Worm (Caenorhabditis elegans) whole organism, early embryonic: ENCODE data around the gene F21F8.5.

Experiments
- F13C5.2 ChIP-seq: sonication (generic microtip); optimal IDR thresholded peaks from 2 replicates; lab custom pipeline; 2017; ENCODE audit warnings: mild to moderate bottlenecking, missing genetic modification characterization, inconsistent platforms, missing compliant biosample characterization
- aly-1 ChIP-seq: sonication (generic microtip); optimal IDR thresholded peaks from 2 replicates; lab custom pipeline; 2016; ENCODE audit warnings: missing genetic modification characterization, missing compliant biosample characterization
- ama-1 ChIP-seq: fragments of 150-350 bp; optimal IDR thresholded peaks from 2 replicates; lab custom pipeline; 2014
- flt-1 ChIP-seq: fragments of 200-800 bp; sonication (Bioruptor generic); IDR thresholded peaks from 2 replicates; pipeline ENCODE4 v1.3.6; 2022; ENCODE audit warnings: missing genetic modification characterization, missing compliant biosample characterization
- sea-1 ChIP-seq: fragments of 200-800 bp; sonication (Bioruptor generic); conservative IDR thresholded peaks from 2 replicates; pipeline ENCODE4 v1.3.6; 2022; ENCODE audit warnings: missing genetic modification characterization, missing compliant biosample characterization

DNA sequence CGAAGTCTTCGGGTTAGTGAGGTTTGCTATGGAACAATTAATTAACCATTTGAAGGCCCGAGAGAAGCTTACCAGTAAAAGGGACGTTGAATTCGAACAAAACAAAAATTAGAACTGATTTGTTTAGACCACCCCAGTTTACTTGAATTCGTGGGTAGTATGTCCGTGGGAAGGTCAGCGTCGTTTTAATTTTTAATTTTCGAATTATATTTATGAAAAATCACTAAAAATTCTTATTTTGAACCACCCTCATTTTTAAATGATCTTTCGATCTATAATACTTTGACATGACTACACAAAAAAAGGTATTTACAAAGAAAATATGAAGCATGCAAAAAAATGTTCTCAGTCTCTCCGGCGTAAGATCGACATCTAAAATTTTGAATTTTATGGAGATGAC is 20.7 kb downstream of the F21F8.5 start, which contains the start of gene C16D9.5:
- no peak for TF ChIP-seq flt-1 (GFP tag; lab: Robert Waterston, UW)
- TF ChIP-seq aly-1 (tag; lab: Kevin White, UChicago) = no peak
- TF ChIP-seq sea-1 (GFP tag; lab: Robert Waterston, UW) = no peak
- TF ChIP-seq ama-1 (lab: Kevin White, UChicago) = no peak
- TF ChIP-seq F13C5.2 = no peak
